Fruit fly (Drosophila melanogaster): ENCODE measurements around the gene CrebA.

The CrebA gene

DNA sequence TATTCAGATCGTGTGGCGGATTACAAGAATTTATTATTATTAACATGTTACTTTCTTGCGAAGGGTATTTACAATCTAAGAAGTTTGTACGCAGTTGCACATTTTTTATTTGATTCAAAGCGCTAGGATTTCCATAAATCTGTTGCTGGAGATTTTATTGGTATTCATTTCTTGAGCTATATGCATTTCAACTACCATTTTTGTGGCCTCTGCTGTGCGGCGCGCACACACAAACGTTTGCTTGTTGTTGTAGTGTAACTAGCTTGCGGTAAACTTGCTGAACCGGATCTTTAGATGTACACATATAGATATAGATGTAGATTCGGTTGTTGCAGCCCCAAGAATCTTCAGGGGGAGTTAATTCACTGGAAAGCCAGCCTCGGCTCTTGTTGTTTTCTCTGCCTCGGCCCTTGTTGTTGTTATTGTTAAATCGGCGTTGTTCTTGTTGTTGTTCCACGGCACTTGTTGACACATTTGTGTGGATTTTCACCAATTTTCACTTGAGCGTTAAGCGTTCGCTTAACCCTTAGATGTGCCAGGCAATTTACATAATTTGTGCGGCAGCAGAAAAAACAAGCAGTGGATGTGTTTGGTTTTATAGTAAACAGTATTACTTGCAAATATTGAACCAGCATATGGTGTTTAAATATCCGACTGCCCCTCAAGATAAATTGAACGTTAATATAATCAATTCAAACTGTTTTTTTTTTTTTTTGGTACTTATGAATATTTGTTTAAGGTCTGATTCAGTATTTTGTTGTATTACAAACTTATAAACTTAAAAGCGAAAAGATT lies 55.8 kb downstream of the CrebA start (continued):
- TF ChIP-seq CG9876 (GFP tag; optimal IDR thresholded peaks at IDR 0.05) (no peak), CG5953 (GFP tag; IDR thresholded peaks at IDR 0.05) (no peak), crol (GFP tag; IDR thresholded peaks at IDR 0.05) (no peak), Nf-YA (GFP tag; IDR thresholded peaks at IDR 0.05) (no peak), org-1 (GFP tag; optimal IDR thresholded peaks at IDR 0.05) (no peak), E2f2 (GFP tag; IDR thresholded peaks at IDR 0.05) (no peak), CG2199 (GFP tag; IDR thresholded peaks at IDR 0.05) (peak; percentile 31; the same call in 1 of the 3 replicates), CHES-1-like (GFP tag; optimal IDR thresholded peaks at IDR 0.05) (no peak), CG18476 (GFP tag; optimal IDR thresholded peaks at IDR 0.05) (no peak), CG11247 (GFP tag; IDR thresholded peaks at IDR 0.05) (no peak), CG34422 (GFP tag; IDR thresholded peaks at IDR 0.05) (no peak; the same call in 2 of the 3 replicates), CG6765 (GFP tag; optimal IDR thresholded peaks at IDR 0.05) (peak; percentile 4), MESR4 (GFP tag; optimal IDR thresholded peaks at IDR 0.05) (no peak), CG1233 (GFP tag; optimal IDR thresholded peaks at IDR 0.05) (peak; percentile 8), HLH3B (GFP tag; IDR thresholded peaks at IDR 0.05) (no peak), sens (GFP tag) (peak; percentile 81), maf-S (GFP tag; optimal IDR thresholded peaks at IDR 0.05) (no peak), CG12769 (tag; optimal IDR thresholded peaks at IDR 0.05) (no peak), jumu (GFP tag; optimal IDR thresholded peaks at IDR 0.05) (no peak), CG2678 (tag; optimal IDR thresholded peaks at IDR 0.05) (peak; percentile 57), ftz-f1 (GFP tag; optimal IDR thresholded peaks at IDR 0.05) (no peak), Max (GFP tag; optimal IDR thresholded peaks at IDR 0.05) (no peak), row (GFP tag; IDR thresholded peaks at IDR 0.05) (peak; percentile 35; the same call in 1 of the 3 replicates), CG12155 (GFP tag; optimal IDR thresholded peaks at IDR 0.05) (peak; percentile 4), dpn (GFP tag; optimal IDR thresholded peaks at IDR 0.05) (no peak), Kr (GFP tag; optimal IDR thresholded peaks at IDR 0.05) (no peak), Jarid2 (GFP tag; optimal IDR thresholded peaks at IDR 0.05) (no peak), tgo (GFP tag; IDR thresholded peaks at IDR 0.05) (no peak; the same call in 2 of the 3 replicates), Hr51 (GFP tag; optimal IDR thresholded peaks at IDR 0.05) (peak in 1 of 2 experiments; percentile 17), dysf (GFP tag; IDR thresholded peaks at IDR 0.05) (peak; percentile 22; the same call in 1 of the 3 replicates), Sox102F (GFP tag; optimal IDR thresholded peaks at IDR 0.05) (peak; percentile 4), CG13296 (GFP tag; optimal IDR thresholded peaks at IDR 0.05) (peak; percentile 55), cg (GFP tag; optimal IDR thresholded peaks at IDR 0.05) (peak; percentile 36), lola (GFP tag; optimal IDR thresholded peaks at IDR 0.05) (no peak), CG13624 (GFP tag; optimal IDR thresholded peaks at IDR 0.05) (peak; percentile 2), rib (GFP tag; IDR thresholded peaks at IDR 0.05) (no peak), CG9727 (GFP tag; optimal IDR thresholded peaks at IDR 0.05) (no peak), CG13123 (GFP tag; optimal IDR thresholded peaks at IDR 0.05) (no peak), Mad (GFP tag; optimal IDR thresholded peaks at IDR 0.05) (no peak), lov (optimal IDR thresholded peaks at IDR 0.05) (no peak), lov (GFP tag; IDR thresholded peaks at IDR 0.05) (0 out of 3 replicates have a peak, but pooled peaks have one; percentile 10), fru (optimal IDR thresholded peaks at IDR 0.05) (no peak), CG4854 (GFP tag; optimal IDR thresholded peaks at IDR 0.05) (no peak), H2.0 (GFP tag; IDR thresholded peaks at IDR 0.05) (0 out of 2 replicates have a peak, but pooled peaks have one; percentile 3), fd3F (GFP tag; optimal IDR thresholded peaks at IDR 0.05) (peak; percentile 76), TFAM (GFP tag; optimal IDR thresholded peaks at IDR 0.05) (no peak), toy (GFP tag; IDR thresholded peaks at IDR 0.05) (no peak), B-H2 (GFP tag; optimal IDR thresholded peaks at IDR 0.05) (no peak), danr (GFP tag; IDR thresholded peaks at IDR 0.05) (peak; percentile 35; the same call in 1 of the 2 replicates), nmo (GFP tag; optimal IDR thresholded peaks at IDR 0.05) (no peak)

Measured in whole organism, embryonic.